Fruit fly (Drosophila melanogaster) whole organism, adult: Measurements from ENCODE around the gene CG33703.

ENCODE experiments used
- CG11617 ChIP-seq: fragments of 200-800 bp; sonication (Bioruptor generic); optimal IDR thresholded peaks from 2 replicates; lab custom pipeline; 2017; ENCODE audit warnings: mild to moderate bottlenecking, missing biosample characterization, missing genetic modification reagents, missing genetic modification characterization
- CG12768 ChIP-seq: fragments of 200-800 bp; sonication (Bioruptor generic); optimal IDR thresholded peaks from 2 replicates; lab custom pipeline; 2017; ENCODE audit warnings: missing biosample characterization, missing genetic modification characterization, mild to moderate bottlenecking, moderate library complexity, missing genetic modification reagents
- CG14711 ChIP-seq: fragments of 200-800 bp; sonication (Bioruptor generic); optimal IDR thresholded peaks from 2 replicates; lab custom pipeline; 2018; ENCODE audit warnings: missing biosample characterization, mild to moderate bottlenecking, missing genetic modification characterization, moderate library complexity
- CG1620 ChIP-seq: fragments of 200-800 bp; sonication (Bioruptor generic); optimal IDR thresholded peaks from 2 replicates; lab custom pipeline; 2016; ENCODE audit warnings: missing biosample characterization, missing genetic modification characterization
- CG33017 ChIP-seq: fragments of 200-800 bp; sonication (Bioruptor generic); optimal IDR thresholded peaks from 2 replicates; lab custom pipeline; 2018; ENCODE audit warnings: missing biosample characterization, mild to moderate bottlenecking, missing genetic modification characterization, moderate library complexity
- CG5204 ChIP-seq: fragments of 200-800 bp; sonication (Bioruptor generic); optimal IDR thresholded peaks from 2 replicates; lab custom pipeline; 2016; ENCODE audit warnings: missing biosample characterization, missing genetic modification characterization
- CG7045 ChIP-seq: fragments of 200-800 bp; sonication (Bioruptor generic); optimal IDR thresholded peaks from 2 replicates; lab custom pipeline; 2017; ENCODE audit warnings: missing biosample characterization, mild to moderate bottlenecking, missing genetic modification characterization
- CG7101 ChIP-seq: fragments of 200-800 bp; sonication (Bioruptor generic); optimal IDR thresholded peaks from 2 replicates; lab custom pipeline; 2018; ENCODE audit warnings: missing biosample characterization, mild to moderate bottlenecking, missing genetic modification characterization, moderate library complexity
- Clk ChIP-seq: fragments of 200-800 bp; sonication (Bioruptor generic); optimal IDR thresholded peaks from 2 replicates; lab custom pipeline; 2017; ENCODE audit warnings: missing biosample characterization, missing genetic modification characterization
- Crg-1 ChIP-seq: fragments of 200-800 bp; sonication (Bioruptor generic); optimal IDR thresholded peaks from 2 replicates; lab custom pipeline; 2016; ENCODE audit warnings: missing biosample characterization, missing genetic modification characterization
- Hr96 ChIP-seq: fragments of 200-800 bp; sonication (Bioruptor generic); optimal IDR thresholded peaks from 2 replicates; lab custom pipeline; 2016; ENCODE audit warnings: missing biosample characterization, missing genetic modification characterization
- Mnt ChIP-seq: fragments of 200-800 bp; sonication (Bioruptor generic); optimal IDR thresholded peaks from 2 replicates; lab custom pipeline; 2016; ENCODE audit warnings: missing biosample characterization, mild to moderate bottlenecking, missing genetic modification characterization
- bab1 ChIP-seq: fragments of 200-800 bp; sonication (Bioruptor generic); optimal IDR thresholded peaks from 3 replicates; lab custom pipeline; 2019; ENCODE audit warnings: missing biosample characterization, mild to moderate bottlenecking, missing genetic modification characterization, moderate library complexity
- cic ChIP-seq: fragments of 200-800 bp; sonication (Bioruptor generic); optimal IDR thresholded peaks from 2 replicates; lab custom pipeline; 2017; ENCODE audit warnings: missing biosample characterization, mild to moderate bottlenecking, missing genetic modification characterization, moderate library complexity
- cnc ChIP-seq, 2 experiments: fragments of >200 bp; optimal IDR thresholded peaks; 2 replicates each; lab custom pipeline; 2017
- kay ChIP-seq: fragments of 200-800 bp; sonication (Bioruptor generic); peaks from one replicate; lab custom pipeline; 2016; ENCODE audit warnings: missing biosample characterization, missing genetic modification characterization, borderline replicate concordance
- ovo ChIP-seq: fragments of 200-800 bp; sonication (Bioruptor generic); optimal IDR thresholded peaks from 2 replicates; lab custom pipeline; 2016; ENCODE audit warnings: missing biosample characterization, missing genetic modification characterization
- pad ChIP-seq: fragments of 200-800 bp; sonication (Bioruptor generic); optimal IDR thresholded peaks from 3 replicates; lab custom pipeline; 2017; ENCODE audit warnings: missing biosample characterization, missing genetic modification characterization, mild to moderate bottlenecking, moderate library complexity, missing genetic modification reagents
- tj ChIP-seq: fragments of 200-800 bp; sonication (Bioruptor generic); optimal IDR thresholded peaks from 3 replicates; lab custom pipeline; 2017; ENCODE audit warnings: missing biosample characterization, mild to moderate bottlenecking, missing genetic modification characterization, moderate library complexity
- toe ChIP-seq: fragments of 200-800 bp; sonication (Bioruptor generic); optimal IDR thresholded peaks from 2 replicates; lab custom pipeline; 2016; ENCODE audit warnings: missing biosample characterization, missing genetic modification characterization

The CG33703 gene

DNA sequence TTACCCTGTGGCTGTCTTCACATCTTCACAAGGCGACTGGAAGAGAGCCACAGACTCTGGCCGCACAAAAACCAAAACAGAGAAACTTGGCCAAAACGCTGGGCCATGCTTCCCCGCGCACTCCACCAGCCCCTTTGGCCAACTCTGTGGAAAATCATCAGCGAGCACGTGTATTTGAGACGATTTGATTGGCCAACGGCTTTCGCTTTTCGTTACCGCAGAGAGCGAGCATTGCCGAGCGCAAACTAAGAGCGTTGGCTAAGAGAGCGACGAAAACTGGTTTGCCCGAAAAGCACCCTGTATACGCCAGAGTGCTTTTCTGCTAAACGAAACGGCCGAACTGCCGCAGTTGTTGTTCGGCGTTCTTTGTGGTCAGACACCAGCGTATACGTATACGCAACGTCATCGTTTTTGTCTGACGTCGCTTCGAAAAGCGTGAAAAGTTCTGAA is 34.4 kb upstream of the CG33703 start, which contains the start of gene CG42673:
TSS of gene CG42673 (plus strand) at position 346 of the 450 bp plus-strand sequence.
- TF ChIP-seq cic (GFP tag; lab: Kevin White, UChicago) (no peak), cnc (optimal IDR thresholded peaks at IDR 0.05; lab: Kevin White, UChicago) (no peak), CG14711 (tag; lab: Kevin White, UChicago) (no peak), CG12768 (GFP tag; lab: Kevin White, UChicago) (no peak), CG1620 (GFP tag; lab: Kevin White, UChicago) (no peak), CG33017 (tag; lab: Kevin White, UChicago) (no peak), ovo (GFP tag; lab: Kevin White, UChicago) (no peak), pad (no peak), CG11617 (no peak), Crg-1 (GFP tag; lab: Kevin White, UChicago) (no peak), bab1 (no peak), CG7045 (GFP tag; lab: Kevin White, UChicago) (no peak), toe (GFP tag; lab: Kevin White, UChicago) (no peak), tj (peak; percentile 63), Mnt (peak; percentile 93), CG7101 (tag; lab: Kevin White, UChicago) (no peak), Clk (GFP tag; lab: Kevin White, UChicago) (peak; percentile 10), Hr96 (GFP tag; lab: Kevin White, UChicago) (no peak), kay (GFP tag; lab: Kevin White, UChicago) (no peak), CG5204 (no peak)

dm6 chr3L:9543899-9544298 is 31.4 kb upstream of the CG33703 start, which contains the start of gene Ir67a:
TSS of gene Ir67a (minus strand) at chr3L:9543999.
- no peak for TF ChIP-seq CG12768 (GFP tag; lab: Kevin White, UChicago)
- TF ChIP-seq CG33017 (tag; lab: Kevin White, UChicago), result no peak
- no peak for TF ChIP-seq kay (GFP tag; lab: Kevin White, UChicago)
- no peak for TF ChIP-seq ovo (GFP tag; lab: Kevin White, UChicago)
- no peak for TF ChIP-seq CG11617
- TF ChIP-seq Crg-1 (GFP tag; lab: Kevin White, UChicago), result no peak
- no peak for TF ChIP-seq tj
- TF ChIP-seq Mnt, result no peak
- no peak for TF ChIP-seq toe (GFP tag; lab: Kevin White, UChicago)
- no peak for TF ChIP-seq CG14711 (tag; lab: Kevin White, UChicago)

dm6 chr3L:9528835-9529234 is 16.4 kb upstream of the CG33703 start, which contains the start of gene Or67a:
TSS of gene Or67a (plus strand) at chr3L:9529067.
- TF ChIP-seq Clk (GFP tag; lab: Kevin White, UChicago) (no peak), bab1 (no peak), kay (GFP tag; lab: Kevin White, UChicago) (no peak), CG1620 (GFP tag; lab: Kevin White, UChicago) (no peak), toe (GFP tag; lab: Kevin White, UChicago) (no peak), cnc (optimal IDR thresholded peaks at IDR 0.05; lab: Kevin White, UChicago) (no peak), CG5204 (no peak), ovo (GFP tag; lab: Kevin White, UChicago) (no peak), cic (GFP tag; lab: Kevin White, UChicago) (no peak), CG33017 (tag; lab: Kevin White, UChicago) (no peak), CG7045 (GFP tag; lab: Kevin White, UChicago) (no peak), CG11617 (no peak), CG12768 (GFP tag; lab: Kevin White, UChicago) (no peak), pad (no peak), tj (no peak), Hr96 (GFP tag; lab: Kevin White, UChicago) (no peak), Crg-1 (GFP tag; lab: Kevin White, UChicago) (no peak), Mnt (no peak), CG7101 (tag; lab: Kevin White, UChicago) (no peak)

dm6 chr3L:9525444-9525843 is 13.0 kb upstream of the CG33703 start, which contains the start of gene CG33700:
TSS of gene CG33700 (minus strand) at chr3L:9525544.
- TF ChIP-seq CG5204 (no peak), CG7101 (tag; lab: Kevin White, UChicago) (no peak), pad (no peak), Clk (GFP tag; lab: Kevin White, UChicago) (no peak), toe (GFP tag; lab: Kevin White, UChicago) (no peak), cic (GFP tag; lab: Kevin White, UChicago) (no peak), tj (no peak), cnc (optimal IDR thresholded peaks at IDR 0.05; lab: Kevin White, UChicago) (no peak)

dm6 chr3L:9513309-9513708 is 849 bp upstream of the CG33703 start, which contains the start of gene CG33702:
TSS of gene CG33702 (minus strand) at chr3L:9513409.
- TF ChIP-seq pad (no peak), Hr96 (GFP tag; lab: Kevin White, UChicago) (no peak)

DNA sequence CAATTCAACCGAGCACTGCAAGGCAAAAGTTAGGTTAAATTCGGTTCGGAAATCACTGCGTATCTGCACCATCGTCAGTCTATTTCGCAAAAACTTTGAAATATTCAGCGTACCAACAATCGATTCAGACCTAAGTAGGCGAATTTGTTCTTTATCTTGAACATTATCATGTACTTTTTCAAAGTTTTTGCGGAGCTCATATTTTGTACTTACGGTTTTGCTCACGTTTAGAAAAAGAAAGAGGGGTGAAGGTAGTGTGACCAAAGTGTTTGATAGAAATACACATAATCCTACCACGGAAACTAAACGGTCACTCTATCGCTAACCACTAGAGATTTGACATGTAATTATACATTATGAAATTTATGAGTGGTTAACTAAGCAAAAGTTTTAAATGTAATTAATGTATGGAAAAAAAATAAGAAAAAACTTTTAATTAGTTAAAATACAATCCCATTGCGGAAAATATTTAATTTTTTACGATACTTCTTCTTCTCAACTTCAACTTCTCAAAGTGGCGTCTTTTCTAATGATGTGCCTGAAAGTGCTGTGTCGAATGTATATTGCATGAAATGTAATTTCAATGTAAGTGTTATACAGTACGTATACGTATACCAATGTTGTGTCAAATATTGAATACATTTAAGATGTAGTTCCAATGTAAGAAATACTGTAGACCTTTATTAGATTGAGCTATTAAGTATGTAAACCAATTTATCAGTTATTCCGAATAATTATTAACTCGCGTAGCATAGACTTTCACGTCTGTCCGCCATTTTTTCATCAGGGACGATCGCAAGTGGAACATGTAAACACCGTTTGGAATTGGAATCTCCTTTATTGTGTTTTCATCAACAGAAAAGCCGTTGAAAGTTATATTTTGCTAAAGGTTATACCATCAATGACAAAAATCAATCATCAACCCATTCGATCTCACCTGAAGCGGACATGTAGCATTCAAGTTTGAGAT is 888 bp downstream of the CG33703 start, which contains the start of gene RpS9:
TSS of gene RpS9 (minus strand) at position 245 of the 970 bp plus-strand sequence.
- TF ChIP-seq CG14711 (tag; lab: Kevin White, UChicago) (peak; percentile 36), tj (peak; percentile 18), Clk (GFP tag; lab: Kevin White, UChicago) (no peak), cic (GFP tag; lab: Kevin White, UChicago) (no peak), ovo (GFP tag; lab: Kevin White, UChicago) (no peak), Crg-1 (GFP tag; lab: Kevin White, UChicago) (no peak), CG5204 (no peak), CG1620 (GFP tag; lab: Kevin White, UChicago) (no peak), kay (GFP tag; lab: Kevin White, UChicago) (peak; percentile 46), toe (GFP tag; lab: Kevin White, UChicago) (peak; percentile 12), CG11617 (peak; percentile 34), cnc (optimal IDR thresholded peaks at IDR 0.05; lab: Kevin White, UChicago) (no peak), CG12768 (GFP tag; lab: Kevin White, UChicago) (peak; percentile 56), Hr96 (GFP tag; lab: Kevin White, UChicago) (peak; percentile 46), bab1 (peak; percentile 68), CG7045 (GFP tag; lab: Kevin White, UChicago) (no peak), Mnt (peak; percentile 38), CG33017 (tag; lab: Kevin White, UChicago) (peak; percentile 34), CG7101 (tag; lab: Kevin White, UChicago) (peak; percentile 51), pad (peak; percentile 95)
